Worm (Caenorhabditis elegans) whole organism, L4 larva: Measurements from ENCODE around the gene try-12.

ENCODE experiments used
- D1046.2 ChIP-seq: fragments of 200-800 bp; sonication (Bioruptor generic); IDR thresholded peaks from 2 replicates; pipeline ENCODE4 v1.3.6; 2022; ENCODE audit warnings: missing genetic modification characterization, missing compliant biosample characterization
- F26F4.8 ChIP-seq: fragments of 200-800 bp; sonication (Bioruptor generic); conservative IDR thresholded peaks from 2 replicates; pipeline ENCODE4 v1.3.6; 2022; ENCODE audit warnings: missing genetic modification characterization, missing compliant biosample characterization
- F37D6.2 ChIP-seq: sonication (generic microtip); optimal IDR thresholded peaks from 2 replicates; lab custom pipeline; 2016; ENCODE audit warnings: mild to moderate bottlenecking, missing genetic modification characterization, missing compliant biosample characterization
- F49E8.2 ChIP-seq: sonication (generic microtip); optimal IDR thresholded peaks from 2 replicates; lab custom pipeline; 2016; ENCODE audit warnings: missing compliant biosample characterization, mild to moderate bottlenecking, missing genetic modification characterization, borderline replicate concordance
- Y105C5A.15 ChIP-seq: fragments of 200-800 bp; sonication (Bioruptor generic); IDR thresholded peaks from 2 replicates; pipeline ENCODE4 v1.3.6; 2022; ENCODE audit warnings: missing genetic modification characterization, missing compliant biosample characterization
- ZK337.2 ChIP-seq: fragments of 200-800 bp; sonication (Bioruptor generic); IDR thresholded peaks from 2 replicates; pipeline ENCODE4 v1.3.6; 2022; ENCODE audit warnings: missing genetic modification reagents, missing genetic modification characterization, missing compliant biosample characterization
- ZK546.5 ChIP-seq, 2 experiments: sonication (generic microtip); optimal IDR thresholded peaks; 2 replicates each; lab custom pipeline; 2017; ENCODE audit warnings: missing biosample characterization in 2 of 2, missing genetic modification characterization in 2 of 2
- aly-2 ChIP-seq: sonication (generic microtip); optimal IDR thresholded peaks from 2 replicates; lab custom pipeline; 2018; ENCODE audit warnings: missing biosample characterization, missing genetic modification characterization
- ceh-44 ChIP-seq: fragments of 200-800 bp; sonication (Bioruptor generic); IDR thresholded peaks from 2 replicates; pipeline ENCODE4 v1.3.6; 2022; ENCODE audit warnings: missing genetic modification reagents, missing genetic modification characterization, missing compliant biosample characterization
- ceh-62 ChIP-seq: sonication (generic microtip); optimal IDR thresholded peaks from 2 replicates; lab custom pipeline; 2017; ENCODE audit warnings: missing biosample characterization, missing genetic modification characterization
- ces-1 ChIP-seq: fragments of 150-350 bp; sonication (generic microtip); optimal IDR thresholded peaks from 4 replicates; lab custom pipeline; 2014; ENCODE audit warnings: missing biosample characterization, missing genetic modification reagents, missing genetic modification characterization
- ctbp-1 ChIP-seq: fragments of 200-800 bp; sonication (Bioruptor generic); IDR thresholded peaks from 2 replicates; pipeline ENCODE4 v1.3.6; 2022; ENCODE audit warnings: missing genetic modification reagents, missing genetic modification characterization, missing compliant biosample characterization
- daf-12 ChIP-seq: fragments of 150-350 bp; optimal IDR thresholded peaks from 2 replicates; lab custom pipeline; 2014; ENCODE audit warnings: missing biosample characterization, missing genetic modification reagents, missing genetic modification characterization
- daf-8 ChIP-seq: fragments of 200-800 bp; sonication (Bioruptor generic); IDR thresholded peaks from 2 replicates; pipeline ENCODE4 v1.3.6; 2022; ENCODE audit warnings: missing genetic modification characterization, missing compliant biosample characterization
- dmd-6 ChIP-seq: fragments of 200-800 bp; sonication (Bioruptor generic); IDR thresholded peaks from 2 replicates; pipeline ENCODE4 v1.3.6; 2022; ENCODE audit warnings: missing genetic modification reagents, missing genetic modification characterization, missing compliant biosample characterization
- dmd-9 ChIP-seq: fragments of 200-800 bp; sonication (Bioruptor generic); IDR thresholded peaks from 2 replicates; pipeline ENCODE4 v1.3.6; 2022; ENCODE audit warnings: missing genetic modification reagents, missing genetic modification characterization, missing compliant biosample characterization
- duxl-1 ChIP-seq: sonication (generic microtip); optimal IDR thresholded peaks from 2 replicates; lab custom pipeline; 2016; ENCODE audit warnings: mild to moderate bottlenecking, missing genetic modification characterization, moderate library complexity, missing compliant biosample characterization; ENCODE audit not compliant: poor library complexity
- fkh-10 ChIP-seq: fragments of 150-350 bp; optimal IDR thresholded peaks from 2 replicates; lab custom pipeline; 2014; ENCODE audit warnings: missing biosample characterization, missing genetic modification reagents, missing genetic modification characterization
- hlh-30 ChIP-seq: sonication (generic microtip); optimal IDR thresholded peaks from 2 replicates; lab custom pipeline; 2017; ENCODE audit warnings: antibody characterized with exemption, mild to moderate bottlenecking, missing genetic modification characterization, missing compliant biosample characterization; ENCODE audit not compliant: insufficient read depth
- lim-7 ChIP-seq: fragments of 200-800 bp; sonication (Bioruptor generic); IDR thresholded peaks from 2 replicates; pipeline ENCODE4 v1.3.6; 2022; ENCODE audit warnings: missing genetic modification characterization, missing compliant biosample characterization
- lin-1 ChIP-seq: fragments of 200-800 bp; sonication (Bioruptor generic); IDR thresholded peaks from 2 replicates; pipeline ENCODE4 v1.3.6; 2022; ENCODE audit warnings: missing genetic modification reagents, missing genetic modification characterization, missing compliant biosample characterization
- lin-29 ChIP-seq: fragments of 200-800 bp; sonication (Bioruptor generic); IDR thresholded peaks from 2 replicates; pipeline ENCODE4 v1.3.6; 2022; ENCODE audit warnings: missing genetic modification reagents, missing genetic modification characterization, missing compliant biosample characterization
- lin-39 ChIP-seq: fragments of 150-350 bp; optimal IDR thresholded peaks from 2 replicates; lab custom pipeline; 2014; ENCODE audit warnings: missing biosample characterization, missing genetic modification reagents, missing genetic modification characterization
- lir-3 ChIP-seq: sonication (generic microtip); optimal IDR thresholded peaks from 2 replicates; lab custom pipeline; 2016; ENCODE audit warnings: mild to moderate bottlenecking, missing genetic modification characterization, missing compliant biosample characterization
- mdl-1 ChIP-seq, 2 experiments: fragments of 150-350 bp in 1 of 2; sonication (generic microtip) in 1 of 2; optimal IDR thresholded peaks; 2 replicates each; lab custom pipeline; 2014 to 2017; ENCODE audit warnings: missing biosample characterization in 2 of 2, missing genetic modification characterization in 2 of 2
- mxl-2 ChIP-seq: fragments of 200-800 bp; sonication (Bioruptor generic); conservative IDR thresholded peaks from 2 replicates; pipeline ENCODE4 v1.3.6; 2022; ENCODE audit warnings: missing genetic modification reagents, missing genetic modification characterization, missing compliant biosample characterization
- mxl-3 ChIP-seq: fragments of 200-800 bp; sonication (Bioruptor generic); optimal IDR thresholded peaks from 2 replicates; lab custom pipeline; 2018; ENCODE audit warnings: mild to moderate bottlenecking, missing genetic modification characterization, missing compliant biosample characterization
- nhr-11 ChIP-seq: fragments of 150-350 bp; optimal IDR thresholded peaks from 2 replicates; lab custom pipeline; 2014; ENCODE audit warnings: missing biosample characterization, missing genetic modification characterization
- nhr-111 ChIP-seq: fragments of 200-800 bp; sonication (Bioruptor generic); optimal IDR thresholded peaks from 2 replicates; lab custom pipeline; 2018; ENCODE audit warnings: mild to moderate bottlenecking, missing genetic modification characterization, missing compliant biosample characterization
- nhr-237 ChIP-seq: sonication (generic microtip); optimal IDR thresholded peaks from 2 replicates; lab custom pipeline; 2017; ENCODE audit warnings: missing biosample characterization, missing genetic modification characterization
- nhr-6 ChIP-seq: fragments of 150-350 bp; optimal IDR thresholded peaks from 2 replicates; lab custom pipeline; 2014; ENCODE audit warnings: missing biosample characterization, missing genetic modification characterization
- rbr-2 ChIP-seq: sonication (generic microtip); optimal IDR thresholded peaks from 2 replicates; lab custom pipeline; 2016; ENCODE audit warnings: missing genotype, missing genetic modification characterization, missing compliant biosample characterization
- sdz-12 ChIP-seq: fragments of 200-800 bp; sonication (Bioruptor generic); optimal IDR thresholded peaks from 2 replicates; lab custom pipeline; 2018; ENCODE audit warnings: mild to moderate bottlenecking, missing genetic modification characterization, missing compliant biosample characterization
- snpc-4 ChIP-seq: fragments of 150-350 bp; optimal IDR thresholded peaks from 2 replicates; lab custom pipeline; 2014; ENCODE audit warnings: missing biosample characterization, missing genetic modification characterization
- unc-62 ChIP-seq, 3 experiments: fragments of 150-350 bp in 1 of 3; sonication (generic microtip); optimal IDR thresholded peaks in 2 of 3; peaks in 1 of 3; 1 replicate in 1 of 3; 2 replicates in 2 of 3; lab custom pipeline; 2014 to 2017; ENCODE audit warnings: missing biosample characterization in 3 of 3, missing genetic modification characterization in 3 of 3, missing genetic modification reagents in 3 of 3, missing genotype in 1 of 3
- zag-1 ChIP-seq: fragments of 150-350 bp; optimal IDR thresholded peaks from 2 replicates; lab custom pipeline; 2014; ENCODE audit warnings: missing biosample characterization, missing genetic modification characterization
- zip-11 ChIP-seq: fragments of 200-800 bp; sonication (Bioruptor generic); IDR thresholded peaks from 2 replicates; pipeline ENCODE4 v1.3.6; 2022; ENCODE audit warnings: missing genetic modification characterization, missing compliant biosample characterization

Gene try-12

ce11 chrV:7424336-7424735 lies 24.8 kb upstream of the try-12 start, which contains the start of gene F18E3.10:
TSS of gene F18E3.10 (minus strand) at chrV:7424436.
- no peak for TF ChIP-seq duxl-1
- no peak for TF ChIP-seq ces-1
- no peak for TF ChIP-seq ZK546.5 (tag; optimal IDR thresholded peaks at IDR 0.05; lab: Kevin White, UChicago)
- TF ChIP-seq unc-62 (GFP tag; optimal IDR thresholded peaks at IDR 0.05 in 1 of 2; lab: Kevin White, UChicago): peak in 1 of 2 experiments; percentile 74
- TF ChIP-seq unc-62 (tag; optimal IDR thresholded peaks at IDR 0.05; lab: Kevin White, UChicago): no peak
- TF ChIP-seq nhr-11 (tag; lab: Kevin White, UChicago): no peak
- no peak for TF ChIP-seq mxl-2 (GFP tag; lab: Robert Waterston, UW)
- no peak for TF ChIP-seq dmd-6 (GFP tag; lab: Robert Waterston, UW)

- no peak for TF ChIP-seq daf-12 (tag; lab: Kevin White, UChicago)
- TF ChIP-seq ZK337.2 (GFP tag; lab: Robert Waterston, UW): no peak
- TF ChIP-seq lir-3 (tag; lab: Kevin White, UChicago): no peak
- TF ChIP-seq ctbp-1 (GFP tag; lab: Robert Waterston, UW): no peak
- no peak for TF ChIP-seq zag-1 (tag; lab: Kevin White, UChicago)
- TF ChIP-seq rbr-2 (tag; lab: Kevin White, UChicago): no peak
- no peak for TF ChIP-seq lin-1
- no peak for TF ChIP-seq dmd-9
- no peak for TF ChIP-seq F37D6.2 (tag; lab: Kevin White, UChicago)
- TF ChIP-seq mdl-1 (tag; optimal IDR thresholded peaks at IDR 0.05; lab: Kevin White, UChicago): no peak
- TF ChIP-seq mxl-3 (GFP tag; lab: Kevin White, UChicago): no peak
- no peak for TF ChIP-seq ceh-44
- no peak for TF ChIP-seq nhr-111 (GFP tag; lab: Kevin White, UChicago)
- TF ChIP-seq D1046.2 (GFP tag; lab: Robert Waterston, UW): no peak
- TF ChIP-seq F49E8.2: no peak
- TF ChIP-seq Y105C5A.15: no peak
- TF ChIP-seq lim-7 (GFP tag; lab: Robert Waterston, UW): no peak
- TF ChIP-seq fkh-10: no peak
- no peak for TF ChIP-seq sdz-12 (GFP tag; lab: Kevin White, UChicago)
Measured at ce11 chrV:7426594-7426993, 22.6 kb upstream of the try-12 start, which contains the start of gene srw-68. TSS of gene srw-68 (minus strand) at chrV:7426694.

DNA sequence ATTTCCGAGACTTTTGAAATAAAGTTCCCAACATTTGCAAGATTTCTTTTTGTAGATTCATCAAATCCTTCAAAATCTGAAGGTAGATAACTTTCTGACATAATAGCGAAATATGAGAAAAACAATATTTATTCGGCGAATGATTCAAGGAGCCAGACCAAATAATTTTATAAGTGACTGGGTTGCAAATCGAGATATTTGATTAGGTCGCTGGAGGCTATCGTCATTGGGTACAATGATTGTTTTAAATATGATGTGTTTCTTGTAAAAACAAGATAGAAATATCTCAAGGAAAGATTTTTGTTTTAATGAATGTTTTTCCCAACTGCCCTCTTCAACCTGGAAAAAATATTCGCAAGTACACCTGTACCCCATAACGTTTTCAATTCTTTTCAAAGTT lies 20.3 kb upstream of the try-12 start, which contains the start of gene srw-69:
Gene srw-69 (minus strand): TSS at position 101 of the 400 bp plus-strand sequence.
- TF ChIP-seq lin-1: no peak
- no peak for TF ChIP-seq sdz-12 (GFP tag; lab: Kevin White, UChicago)
- TF ChIP-seq aly-2 (tag; lab: Kevin White, UChicago): no peak
- no peak for TF ChIP-seq ZK337.2 (GFP tag; lab: Robert Waterston, UW)
- no peak for TF ChIP-seq ceh-62 (tag; lab: Kevin White, UChicago)
- TF ChIP-seq F26F4.8 (GFP tag; lab: Robert Waterston, UW): no peak
- no peak for TF ChIP-seq lin-29
- TF ChIP-seq nhr-237 (tag; lab: Kevin White, UChicago): no peak
- TF ChIP-seq hlh-30 (tag; lab: Kevin White, UChicago): no peak
- TF ChIP-seq snpc-4 (tag; lab: Kevin White, UChicago): no peak
- TF ChIP-seq ZK546.5 (tag; optimal IDR thresholded peaks at IDR 0.05; lab: Kevin White, UChicago): no peak
- TF ChIP-seq Y105C5A.15: no peak
- no peak for TF ChIP-seq daf-8 (GFP tag; lab: Robert Waterston, UW)
- TF ChIP-seq zip-11: no peak
- no peak for TF ChIP-seq nhr-6 (tag; lab: Kevin White, UChicago)
- no peak for TF ChIP-seq lin-39 (tag; lab: Kevin White, UChicago)
